Fruit fly (Drosophila melanogaster): ENCODE results near the gene CG32939.

DNA sequence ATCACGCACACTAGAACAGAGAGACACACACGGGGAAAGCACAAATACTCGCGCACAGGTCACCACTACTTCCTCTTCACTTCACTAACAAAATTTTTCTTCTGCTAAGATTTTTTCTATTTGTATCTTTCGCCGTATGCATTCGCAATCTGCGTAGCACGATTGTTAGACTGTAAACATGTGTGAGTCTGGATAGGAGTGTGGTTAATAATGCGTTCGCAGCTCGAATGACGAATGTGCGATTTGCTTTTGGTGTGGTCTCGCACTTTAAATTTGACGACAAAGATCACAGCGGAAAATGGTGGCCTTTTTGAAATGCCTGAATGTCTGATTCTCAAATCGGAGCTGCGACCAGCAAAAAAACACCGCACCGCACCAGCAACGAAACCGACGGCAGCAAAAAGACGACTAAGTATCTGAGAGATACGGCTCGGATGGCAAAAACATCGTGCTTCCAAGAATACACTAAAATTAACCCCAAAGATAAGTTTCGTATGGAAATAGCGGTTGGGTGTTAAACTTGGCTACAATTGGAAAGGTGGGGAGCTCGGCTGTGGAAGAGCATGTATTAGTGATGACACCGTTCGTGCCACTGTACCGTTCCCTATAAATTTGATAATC, 12.2 kb downstream of the CG32939 start, which contains the start of gene Unc-115a:
- peak; percentile 31 for TF ChIP-seq CG33017 (tag; optimal IDR thresholded peaks at IDR 0.05)
- TF ChIP-seq pad (GFP tag; optimal IDR thresholded peaks at IDR 0.05): no peak
- peak; percentile 49 for TF ChIP-seq ovo (GFP tag; optimal IDR thresholded peaks at IDR 0.05)
- no peak for TF ChIP-seq cnc (optimal IDR thresholded peaks at IDR 0.05)
- peak; percentile 50 for TF ChIP-seq tj (GFP tag; optimal IDR thresholded peaks at IDR 0.05)
- no peak for TF ChIP-seq kay (GFP tag; ENCODE audit: borderline replicate concordance)
- TF ChIP-seq CG1620 (GFP tag; optimal IDR thresholded peaks at IDR 0.05): peak; percentile 64
- TF ChIP-seq CG5204 (GFP tag; optimal IDR thresholded peaks at IDR 0.05): no peak
- TF ChIP-seq bab1 (GFP tag; optimal IDR thresholded peaks at IDR 0.05): peak; percentile 59
- no peak for TF ChIP-seq CG7045 (GFP tag; optimal IDR thresholded peaks at IDR 0.05)
- peak; percentile 46 for TF ChIP-seq Crg-1 (GFP tag; optimal IDR thresholded peaks at IDR 0.05)
- TF ChIP-seq toe (GFP tag; optimal IDR thresholded peaks at IDR 0.05): no peak

All from whole organism, adult.